Worm (Caenorhabditis elegans) whole organism, midembryonic: Measurements from ENCODE around the gene ZK666.4.

Experiments used
- T22C8.4 ChIP-seq: fragments of 200-800 bp; sonication (Bioruptor generic); IDR thresholded peaks from 2 replicates; pipeline ENCODE4 v1.3.6; 2022; ENCODE audit warnings: missing genetic modification characterization, missing compliant biosample characterization
- cog-1 ChIP-seq: sonication (generic microtip); optimal IDR thresholded peaks from 2 replicates; lab custom pipeline; 2016; ENCODE audit warnings: missing genetic modification characterization, missing compliant biosample characterization
- flt-1 ChIP-seq: fragments of 200-800 bp; sonication (Bioruptor generic); IDR thresholded peaks from 2 replicates; pipeline ENCODE4 v1.3.6; 2022; ENCODE audit warnings: missing genetic modification characterization, missing compliant biosample characterization
- med-1 ChIP-seq: sonication (generic microtip); optimal IDR thresholded peaks from 2 replicates; lab custom pipeline; 2017; ENCODE audit warnings: missing genetic modification characterization, mild to moderate bottlenecking, missing compliant biosample characterization, antibody characterized with exemption, missing genetic modification reagents; ENCODE audit not compliant: insufficient read depth
- ref-1 ChIP-seq: fragments of 200-800 bp; sonication (Bioruptor generic); conservative IDR thresholded peaks from 2 replicates; pipeline ENCODE4 v1.3.6; 2022; ENCODE audit warnings: missing genetic modification reagents, missing genetic modification characterization, missing compliant biosample characterization
- ztf-23 ChIP-seq: fragments of 200-800 bp; sonication (Bioruptor generic); IDR thresholded peaks from 2 replicates; pipeline ENCODE4 v1.3.6; 2022; ENCODE audit warnings: missing genetic modification reagents, missing genetic modification characterization, missing compliant biosample characterization
- ztf-29 ChIP-seq: fragments of 200-800 bp; sonication (Bioruptor generic); IDR thresholded peaks from 2 replicates; pipeline ENCODE4 v1.3.6; 2022; ENCODE audit warnings: missing genetic modification reagents, missing genetic modification characterization, missing compliant biosample characterization

DNA sequence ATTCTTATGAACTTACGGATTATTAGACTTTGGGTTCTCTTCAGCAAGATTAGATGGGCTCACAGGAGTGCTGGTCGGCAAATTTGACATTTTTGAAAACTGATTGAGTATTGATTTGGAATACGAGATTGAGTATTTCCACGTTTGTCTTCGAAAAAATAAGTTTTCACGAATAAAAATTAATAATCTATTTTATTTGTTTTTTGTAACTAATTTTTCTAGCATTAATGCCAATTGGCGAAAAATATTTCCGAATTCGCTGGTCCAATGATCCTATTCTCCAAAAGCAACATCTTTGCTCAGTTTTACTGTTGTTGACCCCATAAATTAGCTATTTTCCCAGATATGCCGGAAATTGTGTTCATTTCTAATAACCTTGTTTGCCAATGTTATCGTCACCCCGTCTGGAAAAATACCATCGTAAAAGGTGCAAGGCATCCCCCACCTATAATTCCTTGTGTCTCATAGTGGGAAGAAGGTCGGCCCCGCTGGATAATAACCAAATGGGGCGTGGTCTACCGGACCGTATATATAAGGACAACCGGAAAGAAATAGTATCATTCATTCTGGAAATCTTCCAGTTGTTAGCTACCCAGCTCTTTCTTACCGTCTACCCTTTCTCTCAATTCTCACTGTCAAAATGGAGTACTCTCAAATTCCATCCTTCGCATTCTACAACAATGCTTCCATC is 12.7 kb upstream of the ZK666.4 start, which contains the start of the genes ZK673.6 and sdz-37:
- TF ChIP-seq ztf-29 (GFP tag; lab: Robert Waterston, UW) (no peak), med-1 (GFP tag; lab: Kevin White, UChicago) (no peak), cog-1 (no peak), ztf-23 (GFP tag; lab: Robert Waterston, UW) (no peak), ref-1 (GFP tag; lab: Robert Waterston, UW) (no peak), flt-1 (GFP tag; lab: Robert Waterston, UW) (no peak), T22C8.4 (no peak)
